Worm (Caenorhabditis elegans) whole organism, L2 larva: ENCODE data around the gene pms-2.

Experiments
- C34F6.9 ChIP-seq: fragments of 150-350 bp; optimal IDR thresholded peaks from 2 replicates; lab custom pipeline; 2014; ENCODE audit warnings: missing biosample characterization, missing genetic modification characterization
- F13H6.1 ChIP-seq: sonication (generic microtip); optimal IDR thresholded peaks from 2 replicates; lab custom pipeline; 2016; ENCODE audit warnings: missing genetic modification characterization, missing compliant biosample characterization
- Y55F3AM.14 ChIP-seq: fragments of 200-800 bp; sonication (Bioruptor generic); optimal IDR thresholded peaks from 2 replicates; lab custom pipeline; 2018; ENCODE audit warnings: mild to moderate bottlenecking, missing genetic modification characterization, missing compliant biosample characterization
- blmp-1 ChIP-seq: sonication (generic microtip); optimal IDR thresholded peaks from 2 replicates; lab custom pipeline; 2017; ENCODE audit warnings: missing genetic modification characterization, mild to moderate bottlenecking, missing compliant biosample characterization, antibody characterized with exemption, moderate library complexity; ENCODE audit not compliant: insufficient read depth
- ceh-16 ChIP-seq: fragments of 150-350 bp; optimal IDR thresholded peaks from 2 replicates; lab custom pipeline; 2014; ENCODE audit warnings: missing biosample characterization, missing genetic modification characterization
- crh-2 ChIP-seq: sonication (generic microtip); optimal IDR thresholded peaks from 2 replicates; lab custom pipeline; 2017; ENCODE audit warnings: missing biosample characterization, missing genetic modification characterization
- fos-1 ChIP-seq: fragments of 150-350 bp; optimal IDR thresholded peaks from 2 replicates; lab custom pipeline; 2014; ENCODE audit warnings: missing biosample characterization, missing genetic modification characterization
- gmeb-1 ChIP-seq: fragments of 150-350 bp; optimal IDR thresholded peaks from 2 replicates; lab custom pipeline; 2014; ENCODE audit warnings: missing biosample characterization, missing genetic modification characterization
- lin-11 ChIP-seq: fragments of 150-350 bp; sonication (generic microtip); optimal IDR thresholded peaks from 2 replicates; lab custom pipeline; 2014; ENCODE audit warnings: missing biosample characterization, missing genetic modification characterization, inconsistent platforms, mixed read lengths
- lin-13 ChIP-seq: fragments of 150-350 bp; optimal IDR thresholded peaks from 2 replicates; lab custom pipeline; 2014; ENCODE audit warnings: missing biosample characterization, missing genetic modification reagents, missing genetic modification characterization
- lin-39 ChIP-seq: fragments of 150-350 bp; optimal IDR thresholded peaks from 2 replicates; lab custom pipeline; 2014; ENCODE audit warnings: missing biosample characterization, missing genetic modification reagents, missing genetic modification characterization
- lsy-2 ChIP-seq, 2 experiments: fragments of 150-350 bp in 1 of 2; sonication (generic microtip) in 1 of 2; optimal IDR thresholded peaks; 2 replicates each; lab custom pipeline; 2014 to 2017; ENCODE audit warnings: missing biosample characterization in 2 of 2, missing genetic modification characterization in 2 of 2
- mab-5 ChIP-seq: fragments of 150-350 bp; optimal IDR thresholded peaks from 2 replicates; lab custom pipeline; 2014; ENCODE audit warnings: missing biosample characterization, missing genetic modification characterization
- mbf-1 ChIP-seq: sonication (generic microtip); optimal IDR thresholded peaks from 2 replicates; lab custom pipeline; 2017; ENCODE audit warnings: missing biosample characterization, missing genetic modification characterization
- mdl-1 ChIP-seq, 2 experiments: fragments of 150-350 bp in 1 of 2; sonication (generic microtip) in 1 of 2; optimal IDR thresholded peaks; 2 replicates each; lab custom pipeline; 2017; ENCODE audit warnings: missing biosample characterization in 2 of 2, missing genetic modification characterization in 2 of 2
- nhr-10 ChIP-seq: sonication (generic microtip); optimal IDR thresholded peaks from 2 replicates; lab custom pipeline; 2017; ENCODE audit warnings: missing biosample characterization, missing genetic modification characterization
- nhr-12 ChIP-seq: fragments of 150-350 bp; optimal IDR thresholded peaks from 2 replicates; lab custom pipeline; 2014; ENCODE audit warnings: missing biosample characterization, missing genetic modification characterization
- nhr-129 ChIP-seq: fragments of 150-350 bp; optimal IDR thresholded peaks from 2 replicates; lab custom pipeline; 2014; ENCODE audit warnings: missing biosample characterization, missing genetic modification characterization
- nhr-237 ChIP-seq: fragments of 150-350 bp; optimal IDR thresholded peaks from 2 replicates; lab custom pipeline; 2014; ENCODE audit warnings: missing biosample characterization, missing genetic modification characterization
- nhr-25 ChIP-seq: fragments of 150-350 bp; sonication (generic microtip); optimal IDR thresholded peaks from 3 replicates; lab custom pipeline; 2014; ENCODE audit warnings: missing biosample characterization, missing genetic modification characterization
- nhr-77 ChIP-seq: fragments of 150-350 bp; optimal IDR thresholded peaks from 2 replicates; lab custom pipeline; 2014; ENCODE audit warnings: missing biosample characterization, missing genetic modification characterization
- peb-1 ChIP-seq: fragments of 150-350 bp; optimal IDR thresholded peaks from 2 replicates; lab custom pipeline; 2014; ENCODE audit warnings: missing biosample characterization, missing genetic modification characterization
- skn-1 ChIP-seq: sonication (generic microtip); optimal IDR thresholded peaks from 2 replicates; lab custom pipeline; 2017; ENCODE audit warnings: missing biosample characterization, missing genetic modification characterization
- sma-3 ChIP-seq: sonication (generic microtip); optimal IDR thresholded peaks from 2 replicates; lab custom pipeline; 2016; ENCODE audit warnings: missing genetic modification reagents, missing genetic modification characterization, missing compliant biosample characterization
- sma-9 ChIP-seq, 2 experiments: fragments of 150-350 bp in 1 of 2; sonication (generic microtip) in 1 of 2; optimal IDR thresholded peaks; 2 replicates each; lab custom pipeline; 2014 to 2016; ENCODE audit warnings: missing genetic modification characterization in 2 of 2, mild to moderate bottlenecking in 1 of 2, missing biosample characterization in 1 of 2, missing compliant biosample characterization in 1 of 2, missing genetic modification reagents in 1 of 2, moderate library complexity in 1 of 2
- unc-62 ChIP-seq: fragments of 150-350 bp; optimal IDR thresholded peaks from 2 replicates; lab custom pipeline; 2014; ENCODE audit warnings: missing biosample characterization, missing genetic modification reagents, missing genetic modification characterization
- zag-1 ChIP-seq: fragments of 150-350 bp; optimal IDR thresholded peaks from 2 replicates; lab custom pipeline; 2014; ENCODE audit warnings: missing biosample characterization, missing genetic modification characterization
- ztf-1 ChIP-seq: fragments of 200-800 bp; sonication (Bioruptor generic); conservative IDR thresholded peaks from 2 replicates; pipeline ENCODE4 v1.3.6; 2022; ENCODE audit warnings: missing genetic modification characterization, missing compliant biosample characterization
- ztf-11 ChIP-seq: sonication (generic microtip); optimal IDR thresholded peaks from 2 replicates; lab custom pipeline; 2017; ENCODE audit warnings: missing biosample characterization, missing genetic modification characterization
- ztf-4 ChIP-seq: fragments of 150-350 bp; optimal IDR thresholded peaks from 2 replicates; lab custom pipeline; 2014; ENCODE audit warnings: missing biosample characterization, missing genetic modification characterization

The pms-2 gene

DNA sequence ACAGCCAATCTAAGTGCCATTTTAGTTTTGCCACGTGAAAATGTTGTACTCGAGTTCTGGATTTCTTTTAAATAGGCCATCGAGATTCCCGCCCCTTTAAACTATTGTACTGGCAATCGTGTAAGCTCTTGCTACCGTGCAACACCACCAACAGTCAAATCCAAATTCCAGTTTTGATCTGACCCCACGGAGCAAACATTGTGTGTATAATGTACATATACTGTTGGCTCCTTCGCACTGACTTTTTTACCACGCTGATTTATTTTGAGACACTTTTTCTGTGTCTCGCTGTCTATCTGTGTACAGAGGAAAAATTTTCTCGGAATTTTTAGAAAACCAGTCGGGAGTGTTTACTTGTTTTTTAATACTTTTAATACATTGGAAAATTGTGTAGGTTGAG lies 39.6 kb upstream of the pms-2 start, which contains the start of gene piit-1:
Gene piit-1, minus strand, starts transcription at position 101 of the 400 bp plus-strand sequence.
- TF ChIP-seq peb-1 (tag; lab: Kevin White, UChicago) (no peak), F13H6.1 (tag; lab: Kevin White, UChicago) (peak; percentile 26), nhr-237 (no peak), skn-1 (no peak), unc-62 (GFP tag; lab: Kevin White, UChicago) (no peak), mbf-1 (tag; lab: Kevin White, UChicago) (no peak), nhr-77 (tag; lab: Kevin White, UChicago) (no peak), blmp-1 (tag; lab: Kevin White, UChicago) (no peak)

- no peak for TF ChIP-seq mab-5 (tag; lab: Kevin White, UChicago)
- TF ChIP-seq gmeb-1 (tag; lab: Kevin White, UChicago): no peak
- TF ChIP-seq fos-1 (tag; lab: Kevin White, UChicago): no peak
- TF ChIP-seq nhr-10 (tag; lab: Kevin White, UChicago): no peak
- TF ChIP-seq peb-1 (tag; lab: Kevin White, UChicago): no peak
- no peak for TF ChIP-seq ceh-16 (tag; lab: Kevin White, UChicago)
- no peak for TF ChIP-seq zag-1 (tag; lab: Kevin White, UChicago)
- no peak for TF ChIP-seq nhr-25 (tag; lab: Kevin White, UChicago)
- TF ChIP-seq mbf-1 (tag; lab: Kevin White, UChicago): no peak
- no peak for TF ChIP-seq skn-1
- no peak for TF ChIP-seq crh-2
- no peak for TF ChIP-seq nhr-12 (tag; lab: Kevin White, UChicago)
- no peak for TF ChIP-seq C34F6.9
- no peak for TF ChIP-seq nhr-237
- no peak for TF ChIP-seq ztf-11 (tag; lab: Kevin White, UChicago)
- TF ChIP-seq sma-9 (GFP tag; optimal IDR thresholded peaks at IDR 0.05; lab: Kevin White, UChicago): no peak
- TF ChIP-seq sma-9 (tag; optimal IDR thresholded peaks at IDR 0.05; lab: Kevin White, UChicago): no peak
- no peak for TF ChIP-seq lin-39 (tag; lab: Kevin White, UChicago)
- no peak for TF ChIP-seq lin-11 (tag; lab: Kevin White, UChicago)
- TF ChIP-seq ztf-4 (tag; lab: Kevin White, UChicago): no peak
These were observed 36.0 kb upstream of the pms-2 start, which contains the start of gene idpp-16 for ce11 chrV:11606424-11606823. Gene idpp-16, minus strand, starts transcription at chrV:11606524.

DNA sequence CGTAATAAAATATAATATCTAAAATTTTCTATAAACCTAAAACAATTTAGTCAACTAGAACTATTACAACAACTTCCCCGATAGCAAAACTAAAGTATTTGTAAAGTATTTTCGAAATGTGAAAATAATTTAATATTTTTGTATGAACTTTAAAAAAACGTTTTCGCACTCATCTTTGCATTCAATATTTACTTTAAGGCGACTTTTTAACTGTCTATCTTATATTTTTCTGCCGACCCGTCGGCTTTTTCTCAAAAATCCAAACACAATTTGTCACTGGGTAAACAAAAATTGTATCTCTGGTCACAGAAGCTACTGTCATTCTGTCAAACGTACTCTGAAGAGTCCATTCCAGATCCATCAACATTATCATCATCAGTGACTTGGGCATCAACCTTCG lies 34.8 kb upstream of the pms-2 start:
- TF ChIP-seq nhr-129 (tag; lab: Kevin White, UChicago): peak; percentile 11
- TF ChIP-seq ztf-1 (GFP tag; lab: Robert Waterston, UW): no peak
- peak; percentile 27 for TF ChIP-seq F13H6.1 (tag; lab: Kevin White, UChicago)
- TF ChIP-seq zag-1 (tag; lab: Kevin White, UChicago): no peak
- TF ChIP-seq sma-3 (GFP tag; lab: Kevin White, UChicago): no peak
- no peak for TF ChIP-seq blmp-1 (tag; lab: Kevin White, UChicago)

DNA sequence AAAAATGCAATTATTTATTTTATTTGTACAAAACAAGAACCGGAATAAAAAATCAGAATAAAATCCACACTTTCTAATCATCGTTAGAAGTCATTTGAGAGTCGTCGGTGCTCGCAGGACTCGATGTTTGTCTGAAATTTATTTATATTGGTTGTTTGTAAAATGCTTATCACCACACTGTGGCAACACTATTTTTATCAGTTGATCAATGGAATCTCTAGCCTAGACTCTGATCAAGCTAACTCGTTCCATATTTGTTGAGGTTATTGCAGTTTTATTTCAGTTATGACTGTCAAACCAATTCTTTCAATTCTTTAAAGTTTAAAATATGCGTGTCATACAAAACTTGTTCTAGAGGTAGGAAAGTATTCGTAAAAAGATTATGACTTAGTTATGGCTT lies 34.1 kb upstream of the pms-2 start, which contains the start of gene dhs-20:
Gene dhs-20, minus strand, starts transcription at position 80 of the 400 bp plus-strand sequence.
- peak; percentile 51 for TF ChIP-seq fos-1 (tag; lab: Kevin White, UChicago)
- no peak for TF ChIP-seq Y55F3AM.14 (GFP tag; lab: Kevin White, UChicago)
- peak; percentile 47 for TF ChIP-seq sma-9 (GFP tag; optimal IDR thresholded peaks at IDR 0.05; lab: Kevin White, UChicago)
- no peak for TF ChIP-seq sma-9 (tag; optimal IDR thresholded peaks at IDR 0.05; lab: Kevin White, UChicago)
- TF ChIP-seq mdl-1 (tag; optimal IDR thresholded peaks at IDR 0.05; lab: Kevin White, UChicago): no peak

- TF ChIP-seq lsy-2 (tag; optimal IDR thresholded peaks at IDR 0.05; lab: Kevin White, UChicago) (no peak), mdl-1 (tag; optimal IDR thresholded peaks at IDR 0.05; lab: Kevin White, UChicago) (no peak), blmp-1 (tag; lab: Kevin White, UChicago) (no peak), mab-5 (tag; lab: Kevin White, UChicago) (no peak), lin-13 (GFP tag; lab: Kevin White, UChicago) (no peak), nhr-25 (tag; lab: Kevin White, UChicago) (no peak)
- TF ChIP-seq, all 48 proteins: peak for 0
These were observed 30.4 kb upstream of the pms-2 start, which contains the start of gene F35B12.9 for ce11 chrV:11600800-11601199. Gene F35B12.9, plus strand, starts transcription at chrV:11601171.
